Worm (Caenorhabditis elegans) whole organism, L4 larva: ENCODE measurements around the gene Y65A5A.1.
A peak's percentile ranks its signal among the peaks of the same experiment; 100 is the strongest.

Experiments
- F10B5.3 ChIP-seq: sonication (generic microtip); optimal IDR thresholded peaks from 2 replicates; lab custom pipeline; 2016; ENCODE audit warnings: mild to moderate bottlenecking, missing genetic modification characterization, missing compliant biosample characterization
- F26F4.8 ChIP-seq: fragments of 200-800 bp; sonication (Bioruptor generic); conservative IDR thresholded peaks from 2 replicates; pipeline ENCODE4 v1.3.6; 2022; ENCODE audit warnings: missing genetic modification characterization, missing compliant biosample characterization
- F37D6.2 ChIP-seq: sonication (generic microtip); optimal IDR thresholded peaks from 2 replicates; lab custom pipeline; 2016; ENCODE audit warnings: mild to moderate bottlenecking, missing genetic modification characterization, missing compliant biosample characterization
- F44E2.7 ChIP-seq: fragments of 200-800 bp; sonication (Bioruptor generic); IDR thresholded peaks from 2 replicates; pipeline ENCODE4 v2.1.2; 2022; ENCODE audit warnings: missing genetic modification characterization, missing compliant biosample characterization
- F49E8.2 ChIP-seq: sonication (generic microtip); optimal IDR thresholded peaks from 2 replicates; lab custom pipeline; 2016; ENCODE audit warnings: missing compliant biosample characterization, mild to moderate bottlenecking, missing genetic modification characterization, borderline replicate concordance
- T20F7.1 ChIP-seq: fragments of 200-800 bp; sonication (Bioruptor generic); optimal IDR thresholded peaks from 2 replicates; lab custom pipeline; 2018; ENCODE audit warnings: mild to moderate bottlenecking, missing genetic modification characterization, missing compliant biosample characterization
- Y48G9A.11 ChIP-seq: fragments of 200-800 bp; sonication (Bioruptor generic); IDR thresholded peaks from 2 replicates; pipeline ENCODE4 v1.3.6; 2022; ENCODE audit warnings: missing genetic modification reagents, missing genetic modification characterization, missing compliant biosample characterization
- Y75B8A.6 ChIP-seq: fragments of 200-800 bp; sonication (Bioruptor generic); IDR thresholded peaks from 2 replicates; pipeline ENCODE4 v1.3.6; 2022; ENCODE audit warnings: missing genetic modification reagents, missing genetic modification characterization, missing compliant biosample characterization
- aha-1 ChIP-seq: fragments of 150-350 bp; peaks from one replicate; lab custom pipeline; 2014; ENCODE audit warnings: missing biosample characterization, missing genetic modification characterization
- aly-2 ChIP-seq: sonication (generic microtip); optimal IDR thresholded peaks from 2 replicates; lab custom pipeline; 2018; ENCODE audit warnings: missing biosample characterization, missing genetic modification characterization
- arid-1 ChIP-seq: fragments of 200-800 bp; sonication (Bioruptor generic); conservative IDR thresholded peaks from 2 replicates; pipeline ENCODE4 v1.3.6; 2022; ENCODE audit warnings: missing genetic modification reagents, missing genetic modification characterization, missing compliant biosample characterization
- ceh-28 ChIP-seq: fragments of 150-350 bp; optimal IDR thresholded peaks from 2 replicates; lab custom pipeline; 2014; ENCODE audit warnings: missing biosample characterization, missing genetic modification reagents, missing genetic modification characterization
- ceh-32 ChIP-seq: sonication (generic microtip); optimal IDR thresholded peaks from 2 replicates; lab custom pipeline; 2016; ENCODE audit warnings: mild to moderate bottlenecking, missing genetic modification characterization, missing compliant biosample characterization; ENCODE audit not compliant: poor library complexity
- ceh-44 ChIP-seq: fragments of 200-800 bp; sonication (Bioruptor generic); IDR thresholded peaks from 2 replicates; pipeline ENCODE4 v1.3.6; 2022; ENCODE audit warnings: missing genetic modification reagents, missing genetic modification characterization, missing compliant biosample characterization
- ceh-62 ChIP-seq: sonication (generic microtip); optimal IDR thresholded peaks from 2 replicates; lab custom pipeline; 2017; ENCODE audit warnings: missing biosample characterization, missing genetic modification characterization
- ceh-82 ChIP-seq: sonication (generic microtip); optimal IDR thresholded peaks from 2 replicates; lab custom pipeline; 2017; ENCODE audit warnings: missing biosample characterization, missing genetic modification characterization
- ces-1 ChIP-seq: fragments of 150-350 bp; sonication (generic microtip); optimal IDR thresholded peaks from 4 replicates; lab custom pipeline; 2014; ENCODE audit warnings: missing biosample characterization, missing genetic modification reagents, missing genetic modification characterization
- ctbp-1 ChIP-seq: fragments of 200-800 bp; sonication (Bioruptor generic); IDR thresholded peaks from 2 replicates; pipeline ENCODE4 v1.3.6; 2022; ENCODE audit warnings: missing genetic modification reagents, missing genetic modification characterization, missing compliant biosample characterization
- daf-12 ChIP-seq: fragments of 150-350 bp; optimal IDR thresholded peaks from 2 replicates; lab custom pipeline; 2014; ENCODE audit warnings: missing biosample characterization, missing genetic modification reagents, missing genetic modification characterization
- dmd-6 ChIP-seq: fragments of 200-800 bp; sonication (Bioruptor generic); IDR thresholded peaks from 2 replicates; pipeline ENCODE4 v1.3.6; 2022; ENCODE audit warnings: missing genetic modification reagents, missing genetic modification characterization, missing compliant biosample characterization
- dmd-9 ChIP-seq: fragments of 200-800 bp; sonication (Bioruptor generic); IDR thresholded peaks from 2 replicates; pipeline ENCODE4 v1.3.6; 2022; ENCODE audit warnings: missing genetic modification reagents, missing genetic modification characterization, missing compliant biosample characterization
- dpl-1 ChIP-seq: fragments of 150-350 bp; optimal IDR thresholded peaks from 2 replicates; lab custom pipeline; 2014; ENCODE audit warnings: missing biosample characterization, missing genetic modification reagents, missing genetic modification characterization
- egl-27 ChIP-seq: sonication (generic microtip); optimal IDR thresholded peaks from 3 replicates; lab custom pipeline; 2017; ENCODE audit warnings: missing biosample characterization, missing genetic modification reagents, missing genetic modification characterization
- gei-8 ChIP-seq: fragments of 200-800 bp; sonication (Bioruptor generic); optimal IDR thresholded peaks from 2 replicates; lab custom pipeline; 2018; ENCODE audit warnings: mild to moderate bottlenecking, missing genetic modification characterization, missing compliant biosample characterization
- hif-1 ChIP-seq, 2 experiments: sonication (generic microtip); optimal IDR thresholded peaks; 2 replicates each; lab custom pipeline; 2016 to 2017; ENCODE audit warnings: missing compliant biosample characterization in 2 of 2, missing genetic modification characterization in 2 of 2, missing genetic modification reagents in 2 of 2, missing genotype in 2 of 2, mild to moderate bottlenecking in 1 of 2
- hlh-30 ChIP-seq: sonication (generic microtip); optimal IDR thresholded peaks from 2 replicates; lab custom pipeline; 2017; ENCODE audit warnings: antibody characterized with exemption, mild to moderate bottlenecking, missing genetic modification characterization, missing compliant biosample characterization; ENCODE audit not compliant: insufficient read depth
- hmg-1.1 ChIP-seq: fragments of 200-800 bp; sonication (Bioruptor generic); IDR thresholded peaks from 2 replicates; pipeline ENCODE4 v1.3.6; 2022; ENCODE audit warnings: missing genetic modification reagents, missing genetic modification characterization, missing compliant biosample characterization
- lin-13 ChIP-seq: fragments of 150-350 bp; optimal IDR thresholded peaks from 2 replicates; lab custom pipeline; 2014; ENCODE audit warnings: missing biosample characterization, missing genetic modification reagents, missing genetic modification characterization
- lin-15B ChIP-seq: fragments of 150-350 bp; sonication (generic microtip); optimal IDR thresholded peaks from 3 replicates; lab custom pipeline; 2014; ENCODE audit warnings: missing biosample characterization, missing genetic modification characterization
- madf-5 ChIP-seq, 2 experiments: fragments of 200-800 bp; sonication (Bioruptor generic); IDR thresholded peaks; 2 replicates each; pipeline ENCODE4 v1.3.6; 2022; ENCODE audit warnings: missing compliant biosample characterization in 2 of 2, missing genetic modification characterization in 2 of 2
- mes-2 ChIP-seq: sonication (generic microtip); optimal IDR thresholded peaks from 2 replicates; lab custom pipeline; 2016; ENCODE audit warnings: missing genotype, mild to moderate bottlenecking, missing genetic modification characterization, missing compliant biosample characterization; ENCODE audit not compliant: poor library complexity, severe bottlenecking
- mxl-2 ChIP-seq: fragments of 200-800 bp; sonication (Bioruptor generic); conservative IDR thresholded peaks from 2 replicates; pipeline ENCODE4 v1.3.6; 2022; ENCODE audit warnings: missing genetic modification reagents, missing genetic modification characterization, missing compliant biosample characterization
- nhr-6 ChIP-seq: fragments of 150-350 bp; optimal IDR thresholded peaks from 2 replicates; lab custom pipeline; 2014; ENCODE audit warnings: missing biosample characterization, missing genetic modification characterization
- saeg-2 ChIP-seq: fragments of 200-800 bp; sonication (Bioruptor generic); IDR thresholded peaks from 2 replicates; pipeline ENCODE4 v1.3.6; 2022; ENCODE audit warnings: missing genetic modification reagents, missing genetic modification characterization, missing compliant biosample characterization
- sdz-12 ChIP-seq: fragments of 200-800 bp; sonication (Bioruptor generic); optimal IDR thresholded peaks from 2 replicates; lab custom pipeline; 2018; ENCODE audit warnings: mild to moderate bottlenecking, missing genetic modification characterization, missing compliant biosample characterization
- snpc-4 ChIP-seq: fragments of 150-350 bp; optimal IDR thresholded peaks from 2 replicates; lab custom pipeline; 2014; ENCODE audit warnings: missing biosample characterization, missing genetic modification characterization
- spr-3 ChIP-seq: fragments of 200-800 bp; sonication (Bioruptor generic); optimal IDR thresholded peaks from 2 replicates; lab custom pipeline; 2018; ENCODE audit warnings: mild to moderate bottlenecking, missing genetic modification characterization, missing compliant biosample characterization
- tag-97 ChIP-seq: fragments of 200-800 bp; sonication (Bioruptor generic); IDR thresholded peaks from 2 replicates; pipeline ENCODE4 v1.3.6; 2022; ENCODE audit warnings: missing genetic modification characterization, missing compliant biosample characterization
- tra-1 ChIP-seq: fragments of 200-800 bp; sonication (Bioruptor generic); IDR thresholded peaks from 2 replicates; pipeline ENCODE4 v1.3.6; 2022; ENCODE audit warnings: missing genetic modification reagents, missing genetic modification characterization, missing compliant biosample characterization
- unc-130 ChIP-seq: sonication (generic microtip); optimal IDR thresholded peaks from 2 replicates; lab custom pipeline; 2016; ENCODE audit warnings: missing genetic modification reagents, missing genetic modification characterization, missing compliant biosample characterization
- unc-39 ChIP-seq: sonication (generic microtip); optimal IDR thresholded peaks from 2 replicates; lab custom pipeline; 2017; ENCODE audit warnings: missing biosample characterization, missing genetic modification characterization
- unc-62 ChIP-seq, 3 experiments: fragments of 150-350 bp in 1 of 3; sonication (generic microtip); optimal IDR thresholded peaks in 2 of 3; peaks in 1 of 3; 1 replicate in 1 of 3; 2 replicates in 2 of 3; lab custom pipeline; 2014 to 2017; ENCODE audit warnings: missing biosample characterization in 3 of 3, missing genetic modification characterization in 3 of 3, missing genetic modification reagents in 3 of 3, missing genotype in 1 of 3
- vab-7 ChIP-seq: fragments of 200-800 bp; sonication (Bioruptor generic); IDR thresholded peaks from 2 replicates; pipeline ENCODE4 v1.3.6; 2022; ENCODE audit warnings: missing genetic modification reagents, missing genetic modification characterization, missing compliant biosample characterization
- zfp-2 ChIP-seq: sonication (generic microtip); optimal IDR thresholded peaks from 2 replicates; lab custom pipeline; 2016; ENCODE audit warnings: mild to moderate bottlenecking, missing genetic modification characterization, missing compliant biosample characterization
- zip-2 ChIP-seq: fragments of 150-350 bp; optimal IDR thresholded peaks from 2 replicates; lab custom pipeline; 2014; ENCODE audit warnings: missing biosample characterization, missing genetic modification characterization

Gene Y65A5A.1

DNA sequence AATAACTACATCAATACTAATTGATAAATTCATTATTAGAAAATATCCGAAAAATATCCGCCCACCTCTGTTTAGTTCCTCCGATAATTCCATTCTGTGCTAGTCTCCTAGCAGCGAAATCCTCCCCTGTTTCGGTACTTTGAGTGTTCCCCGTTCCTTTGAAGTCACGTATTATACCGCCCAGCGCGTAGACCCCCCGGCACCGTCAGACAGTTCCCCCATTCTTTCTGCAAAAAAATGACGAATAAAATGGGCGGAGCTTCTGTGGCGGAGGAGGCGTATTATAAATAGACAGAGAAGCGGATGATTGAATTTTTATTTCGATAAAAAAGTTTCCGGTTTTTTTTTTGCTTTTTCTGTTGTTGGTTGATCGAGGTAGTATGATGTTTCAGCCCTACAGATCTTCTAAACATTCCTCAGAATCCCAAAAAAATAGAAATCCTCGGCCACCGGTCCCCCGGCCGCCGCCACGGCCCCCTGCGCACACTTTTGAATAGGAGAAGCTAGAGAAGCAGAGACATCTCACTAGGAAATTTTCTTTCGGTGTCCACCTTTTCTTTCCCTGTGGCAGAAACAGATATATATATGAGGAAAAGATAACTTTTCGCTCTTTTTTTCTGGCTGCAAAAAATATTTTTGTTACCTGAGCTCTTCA, 22.4 kb upstream of the Y65A5A.1 start:
- TF ChIP-seq hif-1 (tag; optimal IDR thresholded peaks at IDR 0.05; lab: Kevin White, UChicago) (peak in 1 of 2 experiments; percentile 94), F10B5.3 (tag; lab: Kevin White, UChicago) (no peak), mes-2 (peak; percentile 67), aha-1 (tag; lab: Kevin White, UChicago) (peak; percentile 22), ceh-28 (tag; lab: Kevin White, UChicago) (no peak)
- TF ChIP-seq, all 104 proteins: peak for 3

DNA sequence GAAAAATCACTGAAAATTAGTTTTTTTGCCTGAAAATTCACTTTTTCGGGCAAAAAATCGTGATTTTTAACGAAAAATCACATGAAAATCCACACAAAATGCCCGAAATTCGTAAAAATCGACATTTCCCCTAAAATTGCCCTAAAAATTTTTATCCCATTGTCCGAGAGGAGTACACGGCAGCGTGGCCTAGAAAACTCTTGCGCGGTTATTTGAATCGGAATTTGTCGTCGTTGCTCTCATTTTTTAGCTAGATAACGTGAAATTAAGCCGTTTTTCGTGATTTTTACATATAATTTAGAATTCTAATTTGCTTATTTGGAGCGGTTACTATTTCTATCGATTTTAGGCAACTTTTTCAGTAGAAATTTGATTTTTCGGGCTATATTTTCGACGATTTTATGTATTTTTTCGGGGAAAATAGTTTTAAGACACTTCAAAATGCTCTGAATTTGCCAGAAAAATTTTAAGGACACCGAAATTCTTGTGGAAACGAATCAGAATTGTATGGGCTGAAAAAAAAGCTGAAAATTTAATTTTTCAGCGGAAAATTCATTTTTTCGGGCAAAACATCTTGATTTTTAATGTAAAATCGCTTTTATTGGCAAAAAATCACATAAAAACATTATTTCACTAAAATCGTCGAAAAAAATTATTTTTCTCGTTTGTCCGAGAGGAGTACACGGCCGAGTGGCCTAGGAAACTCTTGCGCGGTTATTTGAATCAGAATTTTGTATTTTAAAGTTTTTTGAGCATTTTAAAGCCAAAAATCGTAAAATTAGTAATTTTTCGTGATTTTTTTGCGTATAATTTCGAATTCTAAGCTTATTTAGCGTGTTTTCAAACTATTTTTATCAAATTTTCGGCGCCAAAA, 15.7 kb upstream of the Y65A5A.1 start:
- TF ChIP-seq aha-1 (tag; lab: Kevin White, UChicago) (peak; percentile 81), hlh-30 (tag; lab: Kevin White, UChicago) (peak; percentile 25), ces-1 (GFP tag; lab: Kevin White, UChicago) (no peak), gei-8 (GFP tag; lab: Kevin White, UChicago) (peak; percentile 18), ceh-62 (no peak), ceh-82 (tag; lab: Kevin White, UChicago) (no peak), lin-15B (tag; lab: Kevin White, UChicago) (no peak), madf-5 (GFP tag; IDR thresholded peaks at IDR 0.05; lab: Robert Waterston, UW) (no peak), ctbp-1 (0 out of 2 replicates have a peak, but pooled peaks have one; percentile 11), F37D6.2 (tag; lab: Kevin White, UChicago) (peak; percentile 32), aly-2 (tag; lab: Kevin White, UChicago) (no peak), daf-12 (tag; lab: Kevin White, UChicago) (no peak), tra-1 (GFP tag; lab: Robert Waterston, UW) (peak; percentile 78), hmg-1.1 (GFP tag; lab: Robert Waterston, UW) (peak; percentile 32; the same call in 1 of the 2 replicates), vab-7 (GFP tag; lab: Robert Waterston, UW) (peak; percentile 24; the same call in 1 of the 2 replicates), unc-62 (GFP tag; optimal IDR thresholded peaks at IDR 0.05 in 1 of 2; lab: Kevin White, UChicago) (no peak), unc-62 (tag; optimal IDR thresholded peaks at IDR 0.05; lab: Kevin White, UChicago) (no peak), spr-3 (GFP tag; lab: Kevin White, UChicago) (peak; percentile 8), F49E8.2 (peak; percentile 84), zfp-2 (tag; lab: Kevin White, UChicago) (no peak), ceh-28 (tag; lab: Kevin White, UChicago) (no peak), dpl-1 (GFP tag; lab: Kevin White, UChicago) (peak; percentile 95), Y75B8A.6 (GFP tag; lab: Robert Waterston, UW) (no peak), egl-27 (no peak), dmd-9 (GFP tag; lab: Robert Waterston, UW) (peak; percentile 89), ceh-44 (0 out of 2 replicates have a peak, but pooled peaks have one; percentile 56), tag-97 (GFP tag; lab: Robert Waterston, UW) (0 out of 2 replicates have a peak, but pooled peaks have one; percentile 63), zip-2 (tag; lab: Kevin White, UChicago) (no peak), unc-130 (GFP tag; lab: Kevin White, UChicago) (peak; percentile 74), F26F4.8 (GFP tag; lab: Robert Waterston, UW) (no peak), ceh-32 (no peak), dmd-6 (GFP tag; lab: Robert Waterston, UW) (peak; percentile 69), saeg-2 (GFP tag; lab: Robert Waterston, UW) (no peak), mxl-2 (GFP tag; lab: Robert Waterston, UW) (peak; percentile 59; the same call in 1 of the 2 replicates), lin-13 (peak; percentile 1), F10B5.3 (tag; lab: Kevin White, UChicago) (peak; percentile 45), nhr-6 (tag; lab: Kevin White, UChicago) (peak; percentile 54), sdz-12 (GFP tag; lab: Kevin White, UChicago) (peak; percentile 89), Y48G9A.11 (peak; percentile 85), unc-39 (no peak), T20F7.1 (GFP tag; lab: Kevin White, UChicago) (no peak), snpc-4 (tag; lab: Kevin White, UChicago) (no peak), arid-1 (GFP tag; lab: Robert Waterston, UW) (no peak), F44E2.7 (GFP tag; lab: Robert Waterston, UW) (no peak)
